Worm (Caenorhabditis elegans): Measurements from ENCODE around the gene F22B7.1.

Gene F22B7.1

DNA sequence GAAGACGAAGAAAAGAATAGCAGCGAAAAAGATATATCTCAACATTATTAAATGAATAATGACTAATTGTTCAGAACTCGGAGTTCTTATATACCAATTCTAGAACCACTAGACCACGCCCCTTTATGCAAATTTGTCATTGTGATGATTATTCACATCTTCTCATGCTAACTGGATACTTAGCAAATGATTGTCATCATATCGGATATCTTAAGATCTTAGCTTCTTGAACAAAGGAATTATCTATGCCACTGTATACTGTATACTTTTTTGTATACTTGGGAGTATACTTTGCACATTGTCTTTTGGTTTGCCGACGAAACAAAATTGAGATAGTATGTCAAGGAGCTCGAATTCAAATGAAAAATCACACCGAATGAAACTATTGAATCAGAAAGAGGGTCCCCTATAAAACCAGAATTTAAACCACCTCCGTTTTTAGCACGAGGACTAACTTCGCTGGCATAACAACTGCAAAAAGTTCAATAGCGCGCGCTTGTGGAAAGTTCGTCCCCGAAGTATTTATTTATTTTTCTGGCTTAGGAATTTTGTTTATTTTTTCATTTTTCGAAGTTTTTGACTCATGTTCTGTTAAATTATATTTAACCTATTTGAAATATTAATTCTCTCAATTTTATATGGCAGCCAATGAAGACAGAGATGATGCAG lies 35.3 kb downstream of the F22B7.1 start, which contains the start of the genes sdz-1 and vps-33.1 (continued):
- TF ChIP-seq aha-1 (tag; optimal IDR thresholded peaks at IDR 0.05) (no peak), xbp-1 (tag; optimal IDR thresholded peaks at IDR 0.05) (peak; percentile 23), ceh-63 (GFP tag; optimal IDR thresholded peaks at IDR 0.05) (no peak)

DNA sequence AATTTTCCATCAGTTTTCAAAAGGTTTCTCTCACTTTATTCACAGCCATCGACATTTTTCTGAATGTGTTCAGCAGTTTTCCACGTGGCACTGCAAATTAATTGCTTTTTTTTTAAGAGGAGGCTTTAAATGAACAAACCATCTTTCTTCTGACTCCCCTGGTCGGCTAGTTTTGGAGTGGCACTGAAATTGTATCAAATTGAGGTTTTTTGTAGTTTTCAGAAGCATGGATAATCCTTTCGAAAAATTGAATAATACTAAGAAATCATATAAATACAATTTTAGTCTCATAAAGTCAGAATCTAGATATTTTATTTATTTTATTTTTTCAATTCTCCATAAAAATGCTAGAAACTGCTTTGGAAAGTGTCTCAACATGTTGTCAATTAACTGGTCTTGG lies 39.6 kb downstream of the F22B7.1 start, which contains the start of gene B0303.16:
Gene B0303.16 (plus strand): TSS at position 301 of the 400 bp plus-strand sequence.
- TF ChIP-seq dpl-1 (GFP tag; optimal IDR thresholded peaks at IDR 0.05) (no peak), ztf-11 (tag; optimal IDR thresholded peaks at IDR 0.05) (no peak)

DNA sequence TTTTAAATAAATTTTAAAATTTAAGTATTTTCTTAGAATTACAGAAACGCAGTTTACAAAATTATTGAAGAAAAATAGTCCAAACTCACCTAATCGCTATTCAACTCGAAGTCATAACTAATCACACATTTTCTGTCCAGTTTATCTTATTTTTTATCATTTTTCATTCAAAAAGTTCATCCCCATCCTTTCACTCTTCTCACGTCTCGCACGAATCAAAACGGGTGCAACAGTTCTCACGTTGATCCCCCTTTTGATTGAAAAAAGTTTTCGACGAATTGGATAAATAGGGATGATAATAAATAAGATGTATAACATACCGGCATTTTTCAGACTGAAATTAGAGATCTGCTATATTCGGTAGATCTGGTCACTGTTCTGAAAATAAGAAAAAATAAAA lies 44.6 kb downstream of the F22B7.1 start:
- no peak for TF ChIP-seq snu-23 (GFP tag; optimal IDR thresholded peaks at IDR 0.05)
- TF ChIP-seq elt-3 (tag; optimal IDR thresholded peaks at IDR 0.05) = peak in 1 of 6 experiments; percentile 20
- TF ChIP-seq Y116A8C.19 (tag; optimal IDR thresholded peaks at IDR 0.05; ENCODE audit: borderline replicate concordance) = no peak
- TF ChIP-seq nhr-85 (tag) = peak; percentile 73
- no peak for TF ChIP-seq snpc-4 (tag; optimal IDR thresholded peaks at IDR 0.05)
- no peak for TF ChIP-seq lin-13 (GFP tag; optimal IDR thresholded peaks at IDR 0.05)
- TF ChIP-seq blmp-1 (tag; optimal IDR thresholded peaks at IDR 0.05) = peak; percentile 95
- TF ChIP-seq hpl-2 (GFP tag; optimal IDR thresholded peaks at IDR 0.05) = no peak
- TF ChIP-seq unc-30 (tag; optimal IDR thresholded peaks at IDR 0.05) = no peak
- no peak for TF ChIP-seq ztf-11 (tag; optimal IDR thresholded peaks at IDR 0.05)
- TF ChIP-seq nhr-237 (tag; optimal IDR thresholded peaks at IDR 0.05) = no peak
- no peak for TF ChIP-seq lin-39 (tag; optimal IDR thresholded peaks at IDR 0.05)

DNA sequence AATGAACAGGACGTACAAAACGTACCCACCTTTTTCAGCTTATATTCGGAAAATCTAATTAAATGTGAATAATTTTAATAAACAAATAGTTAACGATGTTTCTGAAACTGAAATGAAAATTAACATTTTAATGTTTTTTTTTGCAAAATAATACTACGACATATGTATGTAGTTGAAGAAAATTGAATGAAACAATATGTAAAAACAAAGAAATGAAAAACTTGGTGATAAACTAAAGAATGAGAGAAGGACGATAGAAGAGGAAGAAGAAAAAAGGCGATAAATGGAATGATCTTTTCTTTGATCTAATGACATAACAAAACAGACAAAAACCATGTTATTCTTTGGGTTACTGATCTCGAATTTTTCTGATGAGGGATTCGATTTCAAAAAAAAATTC lies 45.2 kb downstream of the F22B7.1 start, which contains the start of gene B0303.11:
Gene B0303.11 (minus strand): TSS at position 101 of the 400 bp plus-strand sequence.
- TF ChIP-seq nhr-19 (GFP tag; conservative IDR thresholded peaks at IDR 0.05) = no peak
- TF ChIP-seq blmp-1 (tag; optimal IDR thresholded peaks at IDR 0.05) = no peak
- no peak for TF ChIP-seq nhr-76 (tag; optimal IDR thresholded peaks at IDR 0.05)
- TF ChIP-seq nhr-90 (tag; optimal IDR thresholded peaks at IDR 0.05; ENCODE audit: poor library complexity) = no peak
- TF ChIP-seq nhr-28 (tag; optimal IDR thresholded peaks at IDR 0.05) = no peak
- no peak for TF ChIP-seq sptf-1 (tag; optimal IDR thresholded peaks at IDR 0.05)
- TF ChIP-seq alr-1 (tag; optimal IDR thresholded peaks at IDR 0.05; ENCODE audit: borderline replicate concordance) = no peak
- TF ChIP-seq unc-62 (GFP tag; optimal IDR thresholded peaks at IDR 0.05) = no peak
- no peak for TF ChIP-seq nhr-237 (tag; optimal IDR thresholded peaks at IDR 0.05)
- TF ChIP-seq rnt-1 (tag; optimal IDR thresholded peaks at IDR 0.05) = no peak
- no peak for TF ChIP-seq efl-1 (optimal IDR thresholded peaks at IDR 0.05)
- no peak for TF ChIP-seq efl-1 (GFP tag; optimal IDR thresholded peaks at IDR 0.05 in 1 of 2)

DNA sequence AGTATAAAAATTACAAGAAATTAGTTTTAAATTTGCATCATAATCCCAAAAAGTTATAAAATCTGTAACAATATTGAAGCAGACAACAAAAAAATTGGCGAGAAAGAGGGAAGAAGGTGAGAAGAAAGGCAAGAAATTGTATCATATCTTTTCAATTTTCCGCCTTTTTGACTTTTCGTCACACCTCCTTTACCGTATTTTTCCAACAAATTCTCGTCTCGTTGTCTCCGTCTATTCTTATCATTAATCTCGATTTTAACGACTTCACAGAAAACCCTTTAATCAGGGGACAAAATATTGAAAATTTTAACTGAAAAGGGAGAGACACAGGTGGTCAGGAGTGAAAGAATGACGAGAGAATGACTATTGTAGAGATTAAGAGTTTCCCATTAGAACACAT lies 47.8 kb downstream of the F22B7.1 start:
- TF ChIP-seq blmp-1 (tag; optimal IDR thresholded peaks at IDR 0.05) (peak; percentile 54), lin-14 (GFP tag; optimal IDR thresholded peaks at IDR 0.05) (peak; percentile 4), elt-3 (tag; optimal IDR thresholded peaks at IDR 0.05) (peak in 2 of 6 experiments; percentile 1 to 59), snpc-4 (tag; optimal IDR thresholded peaks at IDR 0.05) (no peak), ceh-82 (tag; optimal IDR thresholded peaks at IDR 0.05) (no peak), egl-27 (tag; optimal IDR thresholded peaks at IDR 0.05) (no peak), tlp-1 (tag; optimal IDR thresholded peaks at IDR 0.05) (no peak), nhr-47 (tag; optimal IDR thresholded peaks at IDR 0.05) (no peak)

DNA sequence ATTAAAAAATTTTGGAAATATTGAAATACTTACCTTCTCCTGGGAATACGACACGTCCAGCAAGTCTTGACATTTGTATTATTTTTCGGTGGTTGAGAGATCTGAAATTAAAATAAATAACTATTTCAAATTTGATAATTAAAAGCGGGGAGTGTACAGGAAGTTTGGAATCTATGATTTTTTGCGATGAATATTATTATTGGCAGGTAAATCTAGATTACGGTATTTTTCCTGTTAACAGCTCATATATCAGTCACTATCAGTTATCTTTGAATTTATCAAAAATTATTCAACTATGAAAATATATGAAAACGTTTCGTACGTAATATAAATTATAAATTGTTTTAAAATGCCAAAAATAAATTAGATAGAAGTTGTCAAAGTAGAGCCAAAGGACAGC lies 50.9 kb downstream of the F22B7.1 start, which contains the start of gene B0303.14:
Gene B0303.14 (minus strand): TSS at position 101 of the 400 bp plus-strand sequence.
- TF ChIP-seq nhr-90 (tag; optimal IDR thresholded peaks at IDR 0.05; ENCODE audit: poor library complexity) (no peak), aly-2 (tag; optimal IDR thresholded peaks at IDR 0.05) (no peak), zag-1 (tag; optimal IDR thresholded peaks at IDR 0.05) (no peak), C16A3.4 (tag; optimal IDR thresholded peaks at IDR 0.05) (no peak), hpl-2 (GFP tag; optimal IDR thresholded peaks at IDR 0.05) (no peak)

All from whole organism, L1 larva.